Fruit fly (Drosophila melanogaster) whole organism, prepupa: ENCODE data around the gene RunxA.

Source experiments
- Blimp-1 ChIP-seq: fragments of 200-800 bp; sonication (Bioruptor generic); optimal IDR thresholded peaks from 3 replicates; lab custom pipeline; 2017; ENCODE audit warnings: missing biosample characterization, missing genetic modification characterization, mild to moderate bottlenecking, moderate library complexity, missing genetic modification reagents
- CG10631 ChIP-seq: fragments of 200-800 bp; sonication (Bioruptor generic); optimal IDR thresholded peaks from 2 replicates; lab custom pipeline; 2016; ENCODE audit warnings: missing biosample characterization, missing genetic modification characterization
- CG11294 ChIP-seq: fragments of 200-800 bp; sonication (Bioruptor generic); IDR thresholded peaks from 2 replicates; pipeline ENCODE4 v1.3.6; 2022; ENCODE audit warnings: missing biosample characterization, missing genetic modification characterization
- CG1621 ChIP-seq: fragments of 200-800 bp; sonication (Bioruptor generic); optimal IDR thresholded peaks from 3 replicates; lab custom pipeline; 2018; ENCODE audit warnings: missing biosample characterization, mild to moderate bottlenecking, missing genetic modification characterization
- CG3032 ChIP-seq: fragments of 200-800 bp; optimal IDR thresholded peaks from 2 replicates; lab custom pipeline; 2019; ENCODE audit warnings: missing biosample characterization, mild to moderate bottlenecking, missing genetic modification characterization, moderate library complexity
- CG32006 ChIP-seq: fragments of 200-800 bp; sonication (Bioruptor generic); optimal IDR thresholded peaks from 3 replicates; lab custom pipeline; 2017; ENCODE audit warnings: missing biosample characterization, mild to moderate bottlenecking, missing genetic modification characterization
- CG34406 ChIP-seq: fragments of 200-800 bp; sonication (Bioruptor generic); optimal IDR thresholded peaks from 3 replicates; lab custom pipeline; 2016; ENCODE audit warnings: missing biosample characterization, missing genetic modification characterization
- CG3919 ChIP-seq: fragments of 200-800 bp; sonication (Bioruptor generic); optimal IDR thresholded peaks from 3 replicates; lab custom pipeline; 2016; ENCODE audit warnings: missing biosample characterization, missing genetic modification characterization
- CG6276 ChIP-seq: fragments of 200-800 bp; sonication (Bioruptor generic); optimal IDR thresholded peaks from 2 replicates; lab custom pipeline; 2017; ENCODE audit warnings: missing biosample characterization, mild to moderate bottlenecking, missing genetic modification characterization
- CG6792 ChIP-seq: fragments of 200-800 bp; sonication (Bioruptor generic); optimal IDR thresholded peaks from 3 replicates; lab custom pipeline; 2016; ENCODE audit warnings: missing biosample characterization, missing genetic modification characterization
- CG6808 ChIP-seq: fragments of 200-800 bp; sonication (Bioruptor generic); optimal IDR thresholded peaks from 3 replicates; lab custom pipeline; 2017; ENCODE audit warnings: missing biosample characterization, missing genetic modification characterization, mild to moderate bottlenecking, moderate library complexity, missing genetic modification reagents
- CG7368 ChIP-seq: fragments of 200-800 bp; sonication (Bioruptor generic); optimal IDR thresholded peaks from 3 replicates; lab custom pipeline; 2016; ENCODE audit warnings: missing biosample characterization, missing genetic modification characterization
- CG8119 ChIP-seq: fragments of 200-800 bp; sonication (Bioruptor generic); IDR thresholded peaks from 3 replicates; pipeline ENCODE4 v1.3.6; 2022; ENCODE audit warnings: missing biosample characterization, missing genetic modification characterization
- Eip75B ChIP-seq: fragments of 200-800 bp; sonication (Bioruptor generic); optimal IDR thresholded peaks from 3 replicates; lab custom pipeline; 2016; ENCODE audit warnings: missing biosample characterization, missing genetic modification characterization
- Eip78C ChIP-seq: fragments of 200-800 bp; sonication (Bioruptor generic); peaks from one replicate; lab custom pipeline; 2016; ENCODE audit warnings: missing biosample characterization, missing genetic modification characterization
- Ets21C ChIP-seq: fragments of 200-800 bp; sonication (Bioruptor generic); optimal IDR thresholded peaks from 3 replicates; lab custom pipeline; 2016; ENCODE audit warnings: missing biosample characterization, missing genetic modification characterization
- Gug ChIP-seq: fragments of 200-800 bp; sonication (Bioruptor generic); IDR thresholded peaks from 2 replicates; pipeline ENCODE4 v1.3.6; 2022; ENCODE audit warnings: missing biosample characterization, missing genetic modification characterization
- Hr38 ChIP-seq: sonication (Bioruptor generic); optimal IDR thresholded peaks from 2 replicates; lab custom pipeline; 2016; ENCODE audit warnings: missing biosample characterization, missing genetic modification characterization
- Hr39 ChIP-seq: fragments of 200-800 bp; sonication (Bioruptor generic); optimal IDR thresholded peaks from 2 replicates; lab custom pipeline; 2016; ENCODE audit warnings: missing biosample characterization, missing genetic modification characterization
- Lpt ChIP-seq: fragments of 200-800 bp; sonication (Bioruptor generic); optimal IDR thresholded peaks from 3 replicates; lab custom pipeline; 2016; ENCODE audit warnings: missing biosample characterization, missing genetic modification characterization
- Met ChIP-seq: fragments of 200-800 bp; sonication (Bioruptor generic); optimal IDR thresholded peaks from 3 replicates; lab custom pipeline; 2016; ENCODE audit warnings: missing biosample characterization, missing genetic modification characterization
- OdsH ChIP-seq: fragments of 200-800 bp; sonication (Bioruptor generic); optimal IDR thresholded peaks from 3 replicates; lab custom pipeline; 2016; ENCODE audit warnings: missing biosample characterization, missing genetic modification characterization
- Smox ChIP-seq: fragments of 200-800 bp; sonication (Bioruptor generic); optimal IDR thresholded peaks from 3 replicates; lab custom pipeline; 2016; ENCODE audit warnings: missing biosample characterization, missing genetic modification characterization
- Sox102F ChIP-seq: fragments of 200-800 bp; sonication (Bioruptor generic); optimal IDR thresholded peaks from 2 replicates; lab custom pipeline; 2016; ENCODE audit warnings: missing biosample characterization, mild to moderate bottlenecking, missing genetic modification characterization
- cyc ChIP-seq: fragments of 200-800 bp; sonication (Bioruptor generic); optimal IDR thresholded peaks from 3 replicates; lab custom pipeline; 2016; ENCODE audit warnings: missing biosample characterization, missing genetic modification characterization
- dac ChIP-seq: fragments of 200-800 bp; sonication (Bioruptor generic); optimal IDR thresholded peaks from 2 replicates; lab custom pipeline; 2017; ENCODE audit warnings: missing biosample characterization, mild to moderate bottlenecking, missing genetic modification characterization
- dsx ChIP-seq: fragments of 200-800 bp; optimal IDR thresholded peaks from 3 replicates; lab custom pipeline; 2019; ENCODE audit warnings: missing biosample characterization, mild to moderate bottlenecking, missing genetic modification characterization, moderate library complexity; ENCODE audit not compliant: poor library complexity, severe bottlenecking
- eg ChIP-seq: fragments of 200-800 bp; sonication (Bioruptor generic); IDR thresholded peaks from 3 replicates; pipeline ENCODE4 v1.3.6; 2022; ENCODE audit warnings: missing biosample characterization, missing genetic modification characterization
- fd59A ChIP-seq: fragments of 200-800 bp; sonication (Bioruptor generic); optimal IDR thresholded peaks from 2 replicates; lab custom pipeline; 2017; ENCODE audit warnings: missing biosample characterization, mild to moderate bottlenecking, missing genetic modification characterization, missing genetic modification reagents
- fd85E ChIP-seq: fragments of 200-800 bp; sonication (Bioruptor generic); optimal IDR thresholded peaks from 3 replicates; lab custom pipeline; 2016; ENCODE audit warnings: missing biosample characterization, missing genetic modification characterization
- lz ChIP-seq: fragments of 200-800 bp; sonication (Bioruptor generic); optimal IDR thresholded peaks from 3 replicates; lab custom pipeline; 2016; ENCODE audit warnings: missing biosample characterization, missing genetic modification characterization
- net ChIP-seq: fragments of 200-800 bp; sonication (Bioruptor generic); optimal IDR thresholded peaks from 3 replicates; lab custom pipeline; 2016; ENCODE audit warnings: missing biosample characterization, missing genetic modification characterization
- spab ChIP-seq: fragments of 200-800 bp; sonication (Bioruptor generic); optimal IDR thresholded peaks from 2 replicates; lab custom pipeline; 2017; ENCODE audit warnings: missing biosample characterization, mild to moderate bottlenecking, missing genetic modification characterization, missing genetic modification reagents
- ss ChIP-seq, 2 experiments: fragments of 200-800 bp; sonication (Bioruptor generic); optimal IDR thresholded peaks; 2 replicates in 1 of 2; 3 replicates in 1 of 2; lab custom pipeline; 2017 to 2018; ENCODE audit warnings: mild to moderate bottlenecking in 2 of 2, missing biosample characterization in 2 of 2, missing genetic modification characterization in 2 of 2, moderate library complexity in 1 of 2
- svp ChIP-seq: fragments of 200-800 bp; sonication (Bioruptor generic); peaks from one replicate; lab custom pipeline; 2016; ENCODE audit warnings: missing biosample characterization, missing genetic modification characterization
- topi ChIP-seq: fragments of 200-800 bp; sonication (Bioruptor generic); optimal IDR thresholded peaks from 3 replicates; lab custom pipeline; 2016; ENCODE audit warnings: missing biosample characterization, missing genetic modification characterization
- vri ChIP-seq: fragments of 200-800 bp; sonication (Bioruptor generic); optimal IDR thresholded peaks from 3 replicates; lab custom pipeline; 2016; ENCODE audit warnings: missing biosample characterization, mild to moderate bottlenecking, missing genetic modification characterization

Gene RunxA

dm6 chrX:20654954-20655391, 31.4 kb upstream of the RunxA start (continued):
- TF ChIP-seq CG7368 = peak; percentile 41
- TF ChIP-seq Eip78C (GFP tag; lab: Kevin White, UChicago) = peak; percentile 63
- peak; percentile 58 for TF ChIP-seq Met (GFP tag; lab: Kevin White, UChicago)
- TF ChIP-seq eg = peak; percentile 65; the same call in 2 of the 3 replicates
- peak; percentile 54 for TF ChIP-seq lz (GFP tag; lab: Kevin White, UChicago)
- TF ChIP-seq CG32006 (GFP tag; lab: Kevin White, UChicago) = peak; percentile 41
- peak; percentile 46 for TF ChIP-seq Eip75B (GFP tag; lab: Kevin White, UChicago)
- TF ChIP-seq CG1621 (tag; lab: Kevin White, UChicago) = no peak
- peak; percentile 44 for TF ChIP-seq CG34406 (GFP tag; lab: Kevin White, UChicago)
- TF ChIP-seq Gug (GFP tag; lab: Robert Waterston, UW) = peak; percentile 64
- no peak for TF ChIP-seq CG8119 (GFP tag; lab: Robert Waterston, UW)
- no peak for TF ChIP-seq Hr38 (GFP tag; lab: Kevin White, UChicago)
- TF ChIP-seq Sox102F (GFP tag; lab: Kevin White, UChicago) = peak; percentile 37
- peak in 1 of 2 experiments; percentile 9 for TF ChIP-seq ss (GFP tag; optimal IDR thresholded peaks at IDR 0.05; lab: Kevin White, UChicago)
- TF ChIP-seq fd85E (GFP tag; lab: Kevin White, UChicago) = no peak
- peak; percentile 77 for TF ChIP-seq Hr39 (GFP tag; lab: Kevin White, UChicago)
- TF ChIP-seq Blimp-1 (GFP tag; lab: Kevin White, UChicago) = peak; percentile 4
- TF ChIP-seq dac = peak; percentile 10
- no peak for TF ChIP-seq CG6808 (GFP tag; lab: Kevin White, UChicago)
- TF ChIP-seq cyc (GFP tag; lab: Kevin White, UChicago) = peak; percentile 78
- TF ChIP-seq CG6792 (GFP tag; lab: Kevin White, UChicago) = peak; percentile 55

dm6 chrX:20652353-20652752, 28.8 kb upstream of the RunxA start:
- TF ChIP-seq Eip78C (GFP tag; lab: Kevin White, UChicago) (peak; percentile 41), CG8119 (GFP tag; lab: Robert Waterston, UW) (no peak), CG11294 (no peak)

- no peak for TF ChIP-seq Met (GFP tag; lab: Kevin White, UChicago)
- TF ChIP-seq spab (GFP tag; lab: Kevin White, UChicago) = no peak
- TF ChIP-seq Lpt = no peak
- no peak for TF ChIP-seq CG34406 (GFP tag; lab: Kevin White, UChicago)
- TF ChIP-seq Blimp-1 (GFP tag; lab: Kevin White, UChicago) = no peak
- TF ChIP-seq OdsH = no peak
- no peak for TF ChIP-seq svp
- no peak for TF ChIP-seq Sox102F (GFP tag; lab: Kevin White, UChicago)
- TF ChIP-seq Ets21C (GFP tag; lab: Kevin White, UChicago) = no peak
- TF ChIP-seq Smox = no peak
- no peak for TF ChIP-seq dsx (GFP tag; lab: Kevin White, UChicago)
- no peak for TF ChIP-seq CG6276
- no peak for TF ChIP-seq CG3032
- no peak for TF ChIP-seq fd59A (GFP tag; lab: Kevin White, UChicago)
- TF ChIP-seq CG3919 (GFP tag; lab: Kevin White, UChicago) = no peak
- TF ChIP-seq net = no peak
These were observed 22.6 kb upstream of the RunxA start for dm6 chrX:20646223-20646622.

dm6 chrX:20643964-20644363, 20.4 kb upstream of the RunxA start:
- TF ChIP-seq topi = no peak
- TF ChIP-seq spab (GFP tag; lab: Kevin White, UChicago) = no peak
- TF ChIP-seq vri (GFP tag; lab: Kevin White, UChicago) = no peak
- no peak for TF ChIP-seq CG7368
- TF ChIP-seq CG10631 (GFP tag; lab: Kevin White, UChicago) = no peak
